Worm (Caenorhabditis elegans): ENCODE measurements around the gene F01E11.18.

- no peak for TF ChIP-seq flt-1 (GFP tag; IDR thresholded peaks at IDR 0.05)
- no peak for TF ChIP-seq ref-1 (GFP tag; conservative IDR thresholded peaks at IDR 0.05)
- TF ChIP-seq klf-2 (GFP tag; conservative IDR thresholded peaks at IDR 0.05), result no peak
These were observed 12.5 kb downstream of the F01E11.18 start for ce11 chrX:7001933-7002332.
